Worm (Caenorhabditis elegans) whole organism, early embryonic: Measurements from ENCODE around the gene sri-53.

Source experiments
- B0310.2 ChIP-seq: sonication (generic microtip); optimal IDR thresholded peaks from 2 replicates; lab custom pipeline; 2016; ENCODE audit warnings: mild to moderate bottlenecking, missing genetic modification characterization, missing compliant biosample characterization
- F13C5.2 ChIP-seq: sonication (generic microtip); optimal IDR thresholded peaks from 2 replicates; lab custom pipeline; 2017; ENCODE audit warnings: mild to moderate bottlenecking, missing genetic modification characterization, inconsistent platforms, missing compliant biosample characterization
- aly-1 ChIP-seq: sonication (generic microtip); optimal IDR thresholded peaks from 2 replicates; lab custom pipeline; 2016; ENCODE audit warnings: missing genetic modification characterization, missing compliant biosample characterization
- ama-1 ChIP-seq: fragments of 150-350 bp; optimal IDR thresholded peaks from 2 replicates; lab custom pipeline; 2014
- ceh-13 ChIP-seq: fragments of 200-800 bp; sonication (Bioruptor generic); optimal IDR thresholded peaks from 2 replicates; lab custom pipeline; 2018; ENCODE audit warnings: mild to moderate bottlenecking, missing genetic modification characterization, missing compliant biosample characterization
- ets-7 ChIP-seq: sonication (generic microtip); optimal IDR thresholded peaks from 2 replicates; lab custom pipeline; 2016; ENCODE audit warnings: missing genotype, missing genetic modification characterization, missing compliant biosample characterization
- flt-1 ChIP-seq: fragments of 200-800 bp; sonication (Bioruptor generic); IDR thresholded peaks from 2 replicates; pipeline ENCODE4 v1.3.6; 2022; ENCODE audit warnings: missing genetic modification characterization, missing compliant biosample characterization
- hmbx-1 ChIP-seq: sonication (generic microtip); optimal IDR thresholded peaks from 2 replicates; lab custom pipeline; 2016; ENCODE audit warnings: mild to moderate bottlenecking, missing genetic modification characterization, missing compliant biosample characterization
- hnd-1 ChIP-seq: sonication (generic microtip); optimal IDR thresholded peaks from 2 replicates; lab custom pipeline; 2016; ENCODE audit warnings: missing genetic modification characterization, missing compliant biosample characterization
- pes-1 ChIP-seq: fragments of 200-800 bp; sonication (Bioruptor generic); IDR thresholded peaks from 2 replicates; pipeline ENCODE4 v1.3.6; 2022; ENCODE audit warnings: missing genetic modification reagents, missing genetic modification characterization, missing compliant biosample characterization
- sea-1 ChIP-seq: fragments of 200-800 bp; sonication (Bioruptor generic); conservative IDR thresholded peaks from 2 replicates; pipeline ENCODE4 v1.3.6; 2022; ENCODE audit warnings: missing genetic modification characterization, missing compliant biosample characterization
- tbx-11 ChIP-seq: fragments of 200-800 bp; sonication (Bioruptor generic); IDR thresholded peaks from 2 replicates; pipeline ENCODE4 v1.3.6; 2022; ENCODE audit warnings: missing genetic modification characterization, missing compliant biosample characterization
- tra-4 ChIP-seq: sonication (generic microtip); optimal IDR thresholded peaks from 2 replicates; lab custom pipeline; 2017; ENCODE audit warnings: missing genetic modification characterization, missing compliant biosample characterization

ce11 chrII:3249406-3249805, 47.0 kb upstream of the sri-53 start, which contains the start of gene clec-124:
- TF ChIP-seq B0310.2 (tag; lab: Kevin White, UChicago): no peak
- no peak for TF ChIP-seq tra-4 (tag; lab: Kevin White, UChicago)
- no peak for TF ChIP-seq sea-1 (GFP tag; lab: Robert Waterston, UW)
- no peak for TF ChIP-seq ama-1
- TF ChIP-seq flt-1 (GFP tag; lab: Robert Waterston, UW): no peak
- TF ChIP-seq ets-7 (tag; lab: Kevin White, UChicago): no peak
- no peak for TF ChIP-seq pes-1 (GFP tag; lab: Robert Waterston, UW)
- TF ChIP-seq ceh-13: no peak
- TF ChIP-seq F13C5.2: no peak
- TF ChIP-seq hnd-1 (tag; lab: Kevin White, UChicago): no peak
- no peak for TF ChIP-seq hmbx-1 (tag; lab: Kevin White, UChicago)
- TF ChIP-seq tbx-11 (GFP tag; lab: Robert Waterston, UW): no peak
- TF ChIP-seq aly-1 (tag; lab: Kevin White, UChicago): no peak
